Worm (Caenorhabditis elegans) whole organism, mixed stage, embryonic: ENCODE measurements around the gene Y71H2AM.11.
"Not testable (repeated sequence)": the region's sequence is repeated elsewhere in the genome, so short reads cannot be mapped to it uniquely, and the experiment has no call there.

Experiments
- M03D4.4 ChIP-seq: sonication (generic microtip); optimal IDR thresholded peaks from 2 replicates; lab custom pipeline; 2017; ENCODE audit warnings: mild to moderate bottlenecking, missing genetic modification characterization, missing compliant biosample characterization
- bed-3 ChIP-seq: fragments of 200-800 bp; sonication (Bioruptor generic); optimal IDR thresholded peaks from 3 replicates; lab custom pipeline; 2018; ENCODE audit warnings: mild to moderate bottlenecking, missing genetic modification characterization, moderate library complexity, missing compliant biosample characterization
- ceh-39 ChIP-seq: fragments of 150-350 bp; optimal IDR thresholded peaks from 2 replicates; lab custom pipeline; 2014; ENCODE audit warnings: missing biosample characterization, missing genetic modification characterization
- ceh-83 ChIP-seq: fragments of 200-800 bp; sonication (Bioruptor generic); optimal IDR thresholded peaks from 2 replicates; lab custom pipeline; 2018; ENCODE audit warnings: mild to moderate bottlenecking, missing genetic modification characterization, missing compliant biosample characterization
- ces-1 ChIP-seq: fragments of 150-350 bp; optimal IDR thresholded peaks from 2 replicates; lab custom pipeline; 2014; ENCODE audit warnings: missing biosample characterization, missing genetic modification reagents, missing genetic modification characterization
- cnd-1 ChIP-seq: fragments of 200-800 bp; sonication (Bioruptor generic); optimal IDR thresholded peaks from 2 replicates; lab custom pipeline; 2018; ENCODE audit warnings: mild to moderate bottlenecking, missing genetic modification characterization, missing compliant biosample characterization
- drap-1 ChIP-seq: fragments of 200-800 bp; sonication (Bioruptor generic); optimal IDR thresholded peaks from 3 replicates; lab custom pipeline; 2018; ENCODE audit warnings: mild to moderate bottlenecking, missing genetic modification characterization, missing compliant biosample characterization
- elt-1 ChIP-seq: sonication (generic microtip); optimal IDR thresholded peaks from 2 replicates; lab custom pipeline; 2017; ENCODE audit warnings: missing genetic modification characterization, mild to moderate bottlenecking, missing compliant biosample characterization, antibody characterized with exemption, moderate library complexity, borderline replicate concordance; ENCODE audit not compliant: insufficient read depth
- elt-3 ChIP-seq: fragments of 150-350 bp; optimal IDR thresholded peaks from 2 replicates; lab custom pipeline; 2014; ENCODE audit warnings: missing biosample characterization, missing genetic modification characterization
- flh-1 ChIP-seq: fragments of 200-800 bp; sonication (Bioruptor generic); optimal IDR thresholded peaks from 2 replicates; lab custom pipeline; 2018; ENCODE audit warnings: mild to moderate bottlenecking, missing genetic modification characterization, moderate library complexity, missing compliant biosample characterization
- ham-2 ChIP-seq: fragments of 200-800 bp; sonication (Bioruptor generic); optimal IDR thresholded peaks from 2 replicates; lab custom pipeline; 2018; ENCODE audit warnings: mild to moderate bottlenecking, missing genetic modification characterization, missing compliant biosample characterization
- hlh-1 ChIP-seq: fragments of 150-350 bp; optimal IDR thresholded peaks from 2 replicates; lab custom pipeline; 2014; ENCODE audit warnings: missing biosample characterization, missing genetic modification reagents, missing genetic modification characterization
- lin-13 ChIP-seq: fragments of 150-350 bp; optimal IDR thresholded peaks from 2 replicates; lab custom pipeline; 2014; ENCODE audit warnings: missing biosample characterization, missing genetic modification characterization
- lin-32 ChIP-seq: fragments of 200-800 bp; sonication (Bioruptor generic); optimal IDR thresholded peaks from 2 replicates; lab custom pipeline; 2018; ENCODE audit warnings: mild to moderate bottlenecking, missing genetic modification characterization, missing compliant biosample characterization
- lsy-2 ChIP-seq: fragments of 150-350 bp; optimal IDR thresholded peaks from 2 replicates; lab custom pipeline; 2014; ENCODE audit warnings: missing biosample characterization, missing genetic modification characterization
- mab-5 ChIP-seq: fragments of 150-350 bp; optimal IDR thresholded peaks from 2 replicates; lab custom pipeline; 2014; ENCODE audit warnings: missing biosample characterization, missing genetic modification characterization
- mep-1 ChIP-seq: fragments of 150-350 bp; optimal IDR thresholded peaks from 2 replicates; lab custom pipeline; 2017; ENCODE audit warnings: missing biosample characterization, missing genetic modification reagents, missing genetic modification characterization, inconsistent platforms
- mls-2 ChIP-seq: sonication (generic microtip); optimal IDR thresholded peaks from 2 replicates; lab custom pipeline; 2016; ENCODE audit warnings: mild to moderate bottlenecking, missing genetic modification characterization, moderate library complexity, missing compliant biosample characterization
- nhr-12 ChIP-seq: fragments of 150-350 bp; optimal IDR thresholded peaks from 2 replicates; lab custom pipeline; 2014; ENCODE audit warnings: missing biosample characterization, missing genetic modification characterization
- nhr-237 ChIP-seq: fragments of 150-350 bp; optimal IDR thresholded peaks from 2 replicates; lab custom pipeline; 2014; ENCODE audit warnings: missing biosample characterization, missing genetic modification characterization
- nhr-28 ChIP-seq: fragments of 150-350 bp; optimal IDR thresholded peaks from 2 replicates; lab custom pipeline; 2014; ENCODE audit warnings: missing biosample characterization, missing genetic modification characterization
- nhr-76 ChIP-seq: sonication (generic microtip); optimal IDR thresholded peaks from 2 replicates; lab custom pipeline; 2017; ENCODE audit warnings: missing biosample characterization, missing genetic modification characterization
- pha-4 ChIP-seq: fragments of 150-350 bp; optimal IDR thresholded peaks from 2 replicates; lab custom pipeline; 2018; ENCODE audit warnings: missing biosample characterization, missing genetic modification reagents, missing genetic modification characterization
- sem-2 ChIP-seq: fragments of 200-800 bp; sonication (Bioruptor generic); optimal IDR thresholded peaks from 2 replicates; lab custom pipeline; 2018; ENCODE audit warnings: mild to moderate bottlenecking, missing genetic modification characterization, missing compliant biosample characterization
- snpc-4 ChIP-seq: fragments of 150-350 bp; optimal IDR thresholded peaks from 2 replicates; lab custom pipeline; 2014; ENCODE audit warnings: missing biosample characterization, missing genetic modification characterization
- unc-120 ChIP-seq: sonication (generic microtip); optimal IDR thresholded peaks from 2 replicates; lab custom pipeline; 2017; ENCODE audit warnings: missing genetic modification characterization, missing compliant biosample characterization; ENCODE audit not compliant: poor library complexity, severe bottlenecking
- unc-39 ChIP-seq: fragments of 150-350 bp; optimal IDR thresholded peaks from 2 replicates; lab custom pipeline; 2014; ENCODE audit warnings: missing biosample characterization, missing genetic modification characterization
- zip-8 ChIP-seq: fragments of 150-350 bp; optimal IDR thresholded peaks from 2 replicates; lab custom pipeline; 2014; ENCODE audit warnings: missing biosample characterization, missing genetic modification characterization
- ztf-11 ChIP-seq: fragments of 150-350 bp; optimal IDR thresholded peaks from 2 replicates; lab custom pipeline; 2014; ENCODE audit warnings: missing biosample characterization, missing genetic modification characterization

Y71H2AM.11 gene

ce11 chrIII:2716514-2716913 is 8.4 kb downstream of the Y71H2AM.11 start, which contains the start of gene tmem-132:
Gene tmem-132 (minus strand): TSS chrIII:2716614.
- no peak for TF ChIP-seq zip-8 (tag; lab: Kevin White, UChicago)
- TF ChIP-seq unc-39 (tag; lab: Kevin White, UChicago) = no peak
- no peak for TF ChIP-seq M03D4.4 (tag; lab: Kevin White, UChicago)
- TF ChIP-seq lin-13 = no peak
- TF ChIP-seq snpc-4 (tag; lab: Kevin White, UChicago) = no peak
- TF ChIP-seq drap-1 (GFP tag; lab: Kevin White, UChicago) = no peak
- TF ChIP-seq ces-1 (GFP tag; lab: Kevin White, UChicago) = peak; percentile 2
- no peak for TF ChIP-seq bed-3 (GFP tag; lab: Kevin White, UChicago)

- no peak for TF ChIP-seq nhr-28
Observed at ce11 chrIII:2711527-2711926, 13.4 kb downstream of the Y71H2AM.11 start.

ce11 chrIII:2710211-2710610 is 14.7 kb downstream of the Y71H2AM.11 start:
- TF ChIP-seq nhr-76 (tag; lab: Kevin White, UChicago) (no peak), snpc-4 (tag; lab: Kevin White, UChicago) (no peak), unc-120 (no peak), nhr-28 (no peak), ztf-11 (tag; lab: Kevin White, UChicago) (no peak), ceh-39 (tag; lab: Kevin White, UChicago) (no peak), nhr-12 (tag; lab: Kevin White, UChicago) (no peak)

- TF ChIP-seq ham-2 (GFP tag; lab: Kevin White, UChicago) (no peak), elt-1 (tag; lab: Kevin White, UChicago) (no peak), nhr-12 (tag; lab: Kevin White, UChicago) (no peak), elt-3 (tag; lab: Kevin White, UChicago) (no peak), hlh-1 (tag; lab: Kevin White, UChicago) (peak; percentile 78)
Observed at ce11 chrIII:2700637-2701036, 24.3 kb downstream of the Y71H2AM.11 start, which contains the start of gene set-27. Gene set-27 (plus strand): TSS chrIII:2700937.

- not testable (repeated sequence) for TF ChIP-seq pha-4 (tag; lab: Kevin White, UChicago); mls-2 (tag; lab: Kevin White, UChicago); sem-2 (GFP tag; lab: Kevin White, UChicago)
Observed at ce11 chrIII:2699363-2699762, 25.5 kb downstream of the Y71H2AM.11 start, which contains the start of gene cox-6B. Gene cox-6B (plus strand): TSS chrIII:2699663.

- TF ChIP-seq ces-1 (GFP tag; lab: Kevin White, UChicago) = peak; percentile 38
- no peak for TF ChIP-seq mab-5 (tag; lab: Kevin White, UChicago)
- TF ChIP-seq nhr-12 (tag; lab: Kevin White, UChicago) = no peak
- peak; percentile 12 for TF ChIP-seq lin-13
- TF ChIP-seq pha-4 (tag; lab: Kevin White, UChicago) = peak; percentile 13
- peak; percentile 45 for TF ChIP-seq mep-1 (tag; lab: Kevin White, UChicago)
- TF ChIP-seq sem-2 (GFP tag; lab: Kevin White, UChicago) = no peak
- no peak for TF ChIP-seq elt-1 (tag; lab: Kevin White, UChicago)
Observed at ce11 chrIII:2698740-2699139, 26.2 kb downstream of the Y71H2AM.11 start, which contains the start of gene slc-30A9. Gene slc-30A9 (minus strand): TSS chrIII:2698817.

- no peak for TF ChIP-seq ceh-83
- no peak for TF ChIP-seq nhr-237 (tag; lab: Kevin White, UChicago)
- TF ChIP-seq elt-3 (tag; lab: Kevin White, UChicago) = no peak
- TF ChIP-seq ces-1 (GFP tag; lab: Kevin White, UChicago) = no peak
- no peak for TF ChIP-seq unc-39 (tag; lab: Kevin White, UChicago)
- no peak for TF ChIP-seq ztf-11 (tag; lab: Kevin White, UChicago)
- no peak for TF ChIP-seq lsy-2 (tag; lab: Kevin White, UChicago)
- TF ChIP-seq cnd-1 (tag; lab: Kevin White, UChicago) = no peak
- TF ChIP-seq mab-5 (tag; lab: Kevin White, UChicago) = no peak
- TF ChIP-seq lin-32 (GFP tag; lab: Kevin White, UChicago) = no peak
- no peak for TF ChIP-seq flh-1
- TF ChIP-seq lin-13 = no peak
- TF ChIP-seq M03D4.4 (tag; lab: Kevin White, UChicago) = no peak
- TF ChIP-seq bed-3 (GFP tag; lab: Kevin White, UChicago) = no peak
- TF ChIP-seq, all 35 proteins: peak for 0
Observed at ce11 chrIII:2687412-2687811, 37.5 kb downstream of the Y71H2AM.11 start.
